Worm (Caenorhabditis elegans): ENCODE data around the gene ctsa-4.2.

The ctsa-4.2 gene

DNA sequence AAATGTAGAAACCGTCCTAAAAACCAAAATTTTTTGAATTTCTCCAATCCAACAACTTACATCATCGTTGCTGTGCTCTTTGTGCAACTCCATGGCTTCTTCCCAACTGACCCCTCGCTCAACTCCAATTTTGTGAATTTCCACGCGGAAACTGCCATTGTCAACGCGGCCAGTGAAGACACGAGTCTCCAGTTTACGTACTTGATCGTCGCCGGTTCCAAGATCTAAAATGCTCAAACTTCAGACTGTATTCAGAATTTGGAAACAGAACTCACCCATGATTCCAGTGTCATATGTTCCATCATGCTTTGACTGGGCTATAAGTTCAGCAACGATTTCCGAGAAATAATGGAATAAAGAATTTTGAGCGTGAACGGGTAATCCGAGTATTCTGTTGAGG is 18.3 kb upstream of the ctsa-4.2 start:
- TF ChIP-seq Y53G8AR.9 (GFP tag; conservative IDR thresholded peaks at IDR 0.05) (no peak), tlf-1 (GFP tag; optimal IDR thresholded peaks at IDR 0.05) (no peak), nfyb-1 (GFP tag; IDR thresholded peaks at IDR 0.05) (no peak), ZK185.1 (tag; optimal IDR thresholded peaks at IDR 0.05; ENCODE audit: poor library complexity, severe bottlenecking) (no peak)

- no peak for TF ChIP-seq F22D6.2 (tag; optimal IDR thresholded peaks at IDR 0.05)
- 0 out of 2 replicates have a peak, but pooled peaks have one; percentile 12 for TF ChIP-seq pbrm-1 (GFP tag; IDR thresholded peaks at IDR 0.05)
Observed at ce11 chrIII:6601073-6601472, 11.3 kb upstream of the ctsa-4.2 start, which contains the start of gene let-765. Gene let-765 (minus strand): TSS chrIII:6601173.

DNA sequence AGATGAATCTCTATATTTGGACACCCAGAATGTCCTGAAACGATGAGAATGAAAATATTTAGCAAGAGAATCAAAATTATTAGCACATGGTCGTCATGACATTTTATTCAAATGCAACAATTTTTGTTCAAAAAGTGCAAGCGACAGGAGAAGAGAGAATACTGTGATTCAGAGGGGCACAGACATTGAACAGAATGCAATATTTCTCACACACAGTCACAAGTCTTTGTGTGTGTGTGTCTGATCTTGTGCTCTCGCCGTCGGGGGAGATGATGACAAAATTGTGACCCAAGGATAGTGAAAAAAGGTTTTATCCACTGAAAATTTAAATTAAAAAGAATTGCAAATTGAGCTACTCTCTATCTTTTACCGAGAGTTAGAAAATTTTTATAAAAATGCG is 9.1 kb upstream of the ctsa-4.2 start:
- no peak for TF ChIP-seq cebp-1 (GFP tag; IDR thresholded peaks at IDR 0.05)
- peak; percentile 1 for TF ChIP-seq cebp-1 (tag; optimal IDR thresholded peaks at IDR 0.05)
- TF ChIP-seq aptf-3 (GFP tag; IDR thresholded peaks at IDR 0.05), result no peak

- peak; percentile 47 for TF ChIP-seq efl-1 (GFP tag; optimal IDR thresholded peaks at IDR 0.05)
- TF ChIP-seq ceh-40 (GFP tag; IDR thresholded peaks at IDR 0.05), result peak; percentile 35; the same call in 1 of the 2 replicates
- TF ChIP-seq nhr-27 (tag; optimal IDR thresholded peaks at IDR 0.05), result no peak
- no peak for TF ChIP-seq snpc-3.4 (tag; optimal IDR thresholded peaks at IDR 0.05)
- peak; percentile 62 for TF ChIP-seq nhr-80 (tag; optimal IDR thresholded peaks at IDR 0.05)
- no peak for TF ChIP-seq akir-1 (GFP tag; optimal IDR thresholded peaks at IDR 0.05)
- peak; percentile 39; the same call in 1 of the 2 replicates for TF ChIP-seq hmg-1.2 (GFP tag; IDR thresholded peaks at IDR 0.05)
- TF ChIP-seq madf-6 (GFP tag; IDR thresholded peaks at IDR 0.05), result peak; percentile 35; the same call in 1 of the 2 replicates
- no peak for TF ChIP-seq tbp1 (GFP tag; optimal IDR thresholded peaks at IDR 0.05)
- no peak for TF ChIP-seq snpc-4 (GFP tag; optimal IDR thresholded peaks at IDR 0.05)
- no peak for TF ChIP-seq snpc-4 (tag; optimal IDR thresholded peaks at IDR 0.05)
- no peak for TF ChIP-seq F10E7.11 (tag; optimal IDR thresholded peaks at IDR 0.05)
- TF ChIP-seq cebp-1 (GFP tag; IDR thresholded peaks at IDR 0.05), result no peak
- TF ChIP-seq cebp-1 (tag; optimal IDR thresholded peaks at IDR 0.05), result peak; percentile 16
- no peak for TF ChIP-seq him-1 (tag; optimal IDR thresholded peaks at IDR 0.05)
- TF ChIP-seq F33H1.4 (GFP tag; IDR thresholded peaks at IDR 0.05), result no peak
- no peak for TF ChIP-seq fkh-3 (tag; optimal IDR thresholded peaks at IDR 0.05)
Observed at ce11 chrIII:6604317-6604716, 8.0 kb upstream of the ctsa-4.2 start.

DNA sequence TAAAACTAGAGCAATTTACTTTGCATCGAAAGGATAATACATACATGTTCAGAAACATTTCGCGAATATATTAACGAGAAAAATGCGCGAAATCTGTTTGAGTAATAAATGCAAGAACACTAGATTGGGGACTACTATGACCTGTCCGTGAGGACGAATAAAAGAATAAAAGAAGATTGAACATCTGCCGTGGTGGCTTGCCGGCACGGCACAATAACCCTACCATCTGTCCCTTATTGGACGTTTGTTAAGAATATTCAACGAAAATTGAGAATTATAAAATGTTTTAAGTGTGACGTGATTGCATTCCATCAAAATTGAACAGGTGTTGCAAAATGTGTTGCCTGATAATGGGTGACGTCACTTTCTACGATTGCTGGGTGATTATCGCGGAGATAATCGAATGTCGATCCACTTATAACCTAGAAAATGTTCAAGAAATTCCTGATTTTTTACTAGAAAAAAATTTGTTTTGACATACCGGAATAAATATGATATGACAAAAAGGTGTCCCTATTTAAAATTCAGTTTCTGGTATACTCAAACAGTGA is 6.8 kb upstream of the ctsa-4.2 start:
- TF ChIP-seq Y56A3A.18 (GFP tag; IDR thresholded peaks at IDR 0.05), result 0 out of 2 replicates have a peak, but pooled peaks have one; percentile 16
- no peak for TF ChIP-seq ama-1 (optimal IDR thresholded peaks at IDR 0.05)
- peak in 1 of 2 experiments; percentile 5 for TF ChIP-seq ama-1 (GFP tag; optimal IDR thresholded peaks at IDR 0.05)
- peak; percentile 11 for TF ChIP-seq atf-7 (tag; optimal IDR thresholded peaks at IDR 0.05)
- TF ChIP-seq attf-3 (GFP tag; conservative IDR thresholded peaks at IDR 0.05), result no peak
- TF ChIP-seq Y95B8A.8 (GFP tag; IDR thresholded peaks at IDR 0.05), result 0 out of 2 replicates have a peak, but pooled peaks have one; percentile 11
- no peak for TF ChIP-seq ztf-26 (tag; optimal IDR thresholded peaks at IDR 0.05)
- no peak for TF ChIP-seq lin-35 (GFP tag; optimal IDR thresholded peaks at IDR 0.05)
- no peak for TF ChIP-seq mxl-1 (tag; optimal IDR thresholded peaks at IDR 0.05)
- TF ChIP-seq nfyb-1 (GFP tag; IDR thresholded peaks at IDR 0.05), result 0 out of 2 replicates have a peak, but pooled peaks have one; percentile 30
